Fruit fly (Drosophila melanogaster): ENCODE data around the gene can.

- TF ChIP-seq Ets21C (GFP tag; optimal IDR thresholded peaks at IDR 0.05) (no peak), topi (GFP tag; optimal IDR thresholded peaks at IDR 0.05) (no peak), CG11902 (GFP tag; optimal IDR thresholded peaks at IDR 0.05) (no peak), Met (GFP tag; optimal IDR thresholded peaks at IDR 0.05) (no peak), Hr4 (GFP tag; optimal IDR thresholded peaks at IDR 0.05) (peak; percentile 11)
These were observed 36.4 kb downstream of the can start for dm6 chr3L:10230542-10230941.

Measured in whole organism, prepupa.